Worm (Caenorhabditis elegans): ENCODE measurements around the gene C04C11.1.
A peak's percentile ranks its signal among the peaks of the same experiment; 100 is the strongest.

Gene C04C11.1

ce11 chrX:14070950-14071349, 50.6 kb downstream of the C04C11.1 start, which contains the start of gene C33G3.4 (continued):
- TF ChIP-seq nhr-111 (GFP tag; optimal IDR thresholded peaks at IDR 0.05) (no peak), lsy-2 (tag; optimal IDR thresholded peaks at IDR 0.05) (no peak), zip-11 (GFP tag; IDR thresholded peaks at IDR 0.05) (no peak), egl-43 (GFP tag; IDR thresholded peaks at IDR 0.05) (no peak), dve-1 (tag; optimal IDR thresholded peaks at IDR 0.05; ENCODE audit: insufficient read depth) (peak; percentile 76), ctbp-1 (GFP tag; IDR thresholded peaks at IDR 0.05) (no peak), lin-29 (GFP tag; IDR thresholded peaks at IDR 0.05) (no peak), spr-3 (GFP tag; optimal IDR thresholded peaks at IDR 0.05) (no peak), gei-8 (GFP tag; optimal IDR thresholded peaks at IDR 0.05) (no peak), nhr-25 (tag; optimal IDR thresholded peaks at IDR 0.05; ENCODE audit: borderline replicate concordance, insufficient read depth) (no peak), nhr-10 (tag; optimal IDR thresholded peaks at IDR 0.05) (no peak), cey-2 (tag; optimal IDR thresholded peaks at IDR 0.05; ENCODE audit: borderline replicate concordance, insufficient read depth) (no peak), daf-12 (tag; optimal IDR thresholded peaks at IDR 0.05) (no peak), zfp-2 (tag; optimal IDR thresholded peaks at IDR 0.05) (no peak), php-3 (GFP tag; IDR thresholded peaks at IDR 0.05) (peak; percentile 95), hlh-11 (tag; optimal IDR thresholded peaks at IDR 0.05) (peak; percentile 94), aly-2 (tag; optimal IDR thresholded peaks at IDR 0.05) (no peak), T20F7.1 (GFP tag; optimal IDR thresholded peaks at IDR 0.05) (no peak), F37D6.2 (tag; optimal IDR thresholded peaks at IDR 0.05) (no peak), mes-2 (tag; optimal IDR thresholded peaks at IDR 0.05; ENCODE audit: poor library complexity, severe bottlenecking) (no peak), nhr-41 (GFP tag; IDR thresholded peaks at IDR 0.05) (peak; percentile 93; the same call in 1 of the 2 replicates), ceh-82 (tag; optimal IDR thresholded peaks at IDR 0.05) (no peak), pha-4 (GFP tag; IDR thresholded peaks at IDR 0.05) (no peak), pha-4 (tag; optimal IDR thresholded peaks at IDR 0.05) (no peak), saeg-2 (GFP tag; IDR thresholded peaks at IDR 0.05) (0 out of 2 replicates have a peak, but pooled peaks have one; percentile 45), nhr-237 (tag; optimal IDR thresholded peaks at IDR 0.05) (no peak), ceh-32 (tag; optimal IDR thresholded peaks at IDR 0.05; ENCODE audit: poor library complexity) (no peak), ceh-20 (GFP tag; IDR thresholded peaks at IDR 0.05) (peak; percentile 75), snpc-1.2 (GFP tag; IDR thresholded peaks at IDR 0.05) (no peak), hif-1 (tag; optimal IDR thresholded peaks at IDR 0.05) (no peak), daf-19 (GFP tag; conservative IDR thresholded peaks at IDR 0.05) (no peak), ceh-44 (GFP tag; IDR thresholded peaks at IDR 0.05) (no peak), Y75B8A.6 (GFP tag; IDR thresholded peaks at IDR 0.05) (no peak), hlh-30 (tag; optimal IDR thresholded peaks at IDR 0.05; ENCODE audit: insufficient read depth) (no peak), D1046.2 (GFP tag; IDR thresholded peaks at IDR 0.05) (no peak), Y105C5A.15 (GFP tag; IDR thresholded peaks at IDR 0.05) (no peak), hmg-1.1 (GFP tag; IDR thresholded peaks at IDR 0.05) (no peak), R02D3.7 (tag; optimal IDR thresholded peaks at IDR 0.05) (no peak), ceh-28 (tag; optimal IDR thresholded peaks at IDR 0.05) (no peak), zfp-3 (GFP tag; conservative IDR thresholded peaks at IDR 0.05) (no peak), madf-5 (GFP tag; IDR thresholded peaks at IDR 0.05) (no peak), pqm-1 (tag; optimal IDR thresholded peaks at IDR 0.05) (peak; percentile 86), F49E8.2 (tag; optimal IDR thresholded peaks at IDR 0.05; ENCODE audit: borderline replicate concordance) (no peak), aha-1 (tag) (no peak), attf-4 (tag; optimal IDR thresholded peaks at IDR 0.05) (no peak), F10B5.3 (tag; optimal IDR thresholded peaks at IDR 0.05) (no peak), madf-9 (GFP tag; conservative IDR thresholded peaks at IDR 0.05) (no peak), dmd-8 (GFP tag; IDR thresholded peaks at IDR 0.05) (no peak), ztf-11 (tag; optimal IDR thresholded peaks at IDR 0.05) (no peak), dmd-9 (GFP tag; IDR thresholded peaks at IDR 0.05) (no peak), fkh-10 (GFP tag; optimal IDR thresholded peaks at IDR 0.05) (no peak)
